Worm (Caenorhabditis elegans): ENCODE results near the gene Y56A3A.7.

Y56A3A.7 gene

DNA sequence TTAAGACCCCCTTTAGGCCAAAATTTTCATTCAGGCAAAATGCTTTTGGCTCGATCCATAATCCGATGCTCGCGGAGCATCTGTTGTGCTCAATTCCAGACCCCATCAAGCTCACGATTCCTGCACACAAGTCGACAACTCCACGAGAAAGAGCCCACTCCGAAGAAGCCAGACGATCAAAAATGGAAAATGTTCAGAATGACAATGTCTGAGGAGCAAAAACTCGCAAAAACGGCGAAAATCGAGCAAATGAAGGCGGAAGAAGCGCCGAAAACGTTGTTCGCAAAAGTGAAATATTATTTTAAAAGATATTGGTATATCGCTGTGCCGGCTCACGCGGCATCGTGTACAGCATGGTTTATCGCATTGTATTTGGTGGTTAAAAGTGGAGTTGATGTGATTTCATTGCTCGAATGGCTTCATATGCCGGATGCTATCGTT, 25.1 kb downstream of the Y56A3A.7 start, which contains the start of gene Y56A3A.22 (continued):
- TF ChIP-seq B0019.2 (GFP tag; conservative IDR thresholded peaks at IDR 0.05), result no peak
- peak; percentile 35 for TF ChIP-seq K12H6.12 (tag; optimal IDR thresholded peaks at IDR 0.05)
- peak; percentile 46 for TF ChIP-seq mcd-1 (GFP tag; IDR thresholded peaks at IDR 0.05)
- TF ChIP-seq sptf-2 (GFP tag; optimal IDR thresholded peaks at IDR 0.05), result no peak
- TF ChIP-seq lag-1 (GFP tag; IDR thresholded peaks at IDR 0.05), result no peak
- TF ChIP-seq madf-8 (GFP tag; conservative IDR thresholded peaks at IDR 0.05), result no peak
- peak; percentile 21 for TF ChIP-seq snpc-3.4 (tag; optimal IDR thresholded peaks at IDR 0.05)
- no peak for TF ChIP-seq F23B12.7 (tag; optimal IDR thresholded peaks at IDR 0.05; ENCODE audit: insufficient read depth)
- no peak; the same call in 1 of the 2 replicates for TF ChIP-seq madf-3 (GFP tag; IDR thresholded peaks at IDR 0.05)
- TF ChIP-seq akir-1 (GFP tag; optimal IDR thresholded peaks at IDR 0.05), result no peak
- TF ChIP-seq sdz-38 (tag; optimal IDR thresholded peaks at IDR 0.05), result no peak
- no peak for TF ChIP-seq rpc-1 (optimal IDR thresholded peaks at IDR 0.05)
- TF ChIP-seq rpc-1 (tag; optimal IDR thresholded peaks at IDR 0.05), result no peak
- TF ChIP-seq F57A8.1 (GFP tag; optimal IDR thresholded peaks at IDR 0.05), result no peak
- TF ChIP-seq ama-1 (optimal IDR thresholded peaks at IDR 0.05), result peak; percentile 87
- no peak for TF ChIP-seq ama-1 (GFP tag; optimal IDR thresholded peaks at IDR 0.05)
- no peak for TF ChIP-seq bed-1 (GFP tag; IDR thresholded peaks at IDR 0.05)
- TF ChIP-seq rec-8 (tag; optimal IDR thresholded peaks at IDR 0.05), result no peak
- peak; percentile 93 for TF ChIP-seq repo-1 (tag; optimal IDR thresholded peaks at IDR 0.05)
- peak; percentile 57; the same call in 1 of the 2 replicates for TF ChIP-seq Y56A3A.18 (GFP tag; IDR thresholded peaks at IDR 0.05)
- TF ChIP-seq ceh-91 (GFP tag; IDR thresholded peaks at IDR 0.05), result no peak
- TF ChIP-seq F22D6.2 (tag; optimal IDR thresholded peaks at IDR 0.05), result no peak
- peak; percentile 87 for TF ChIP-seq nfyb-1 (GFP tag; IDR thresholded peaks at IDR 0.05)
- peak; percentile 31 for TF ChIP-seq gei-17 (GFP tag; optimal IDR thresholded peaks at IDR 0.05)
- TF ChIP-seq snpc-1.3 (tag; optimal IDR thresholded peaks at IDR 0.05; ENCODE audit: insufficient read depth), result peak; percentile 32
- no peak for TF ChIP-seq unc-62 (GFP tag; optimal IDR thresholded peaks at IDR 0.05)
- TF ChIP-seq hlh-26 (GFP tag; conservative IDR thresholded peaks at IDR 0.05), result no peak
- no peak for TF ChIP-seq lin-35 (GFP tag; optimal IDR thresholded peaks at IDR 0.05)
- peak; percentile 84 for TF ChIP-seq chd-7 (tag; optimal IDR thresholded peaks at IDR 0.05)
- peak; percentile 74; the same call in 1 of the 2 replicates for TF ChIP-seq hsf-1 (GFP tag; IDR thresholded peaks at IDR 0.05)
- TF ChIP-seq lsy-27 (tag; optimal IDR thresholded peaks at IDR 0.05; ENCODE audit: borderline replicate concordance, insufficient read depth), result no peak
- no peak for TF ChIP-seq snpc-4 (GFP tag; optimal IDR thresholded peaks at IDR 0.05)
- peak in 2 of 4 experiments; percentile 20 to 24 for TF ChIP-seq snpc-4 (tag; optimal IDR thresholded peaks at IDR 0.05)
- no peak for TF ChIP-seq pha-4 (tag; optimal IDR thresholded peaks at IDR 0.05)
- TF ChIP-seq nhr-179 (tag; optimal IDR thresholded peaks at IDR 0.05), result no peak
- peak; percentile 83 for TF ChIP-seq ceh-79 (tag; optimal IDR thresholded peaks at IDR 0.05)
- TF ChIP-seq Y79H2A.3 (GFP tag; conservative IDR thresholded peaks at IDR 0.05), result no peak
- peak; percentile 15 for TF ChIP-seq somi-1 (GFP tag; optimal IDR thresholded peaks at IDR 0.05)
- no peak for TF ChIP-seq sea-2 (GFP tag; IDR thresholded peaks at IDR 0.05)
- TF ChIP-seq C06A6.2 (GFP tag; conservative IDR thresholded peaks at IDR 0.05), result no peak
- no peak for TF ChIP-seq him-1 (tag; optimal IDR thresholded peaks at IDR 0.05)
- TF ChIP-seq ceh-100 (GFP tag; IDR thresholded peaks at IDR 0.05), result 0 out of 2 replicates have a peak, but pooled peaks have one; percentile 26
- peak; percentile 56 for TF ChIP-seq tbx-9 (tag; optimal IDR thresholded peaks at IDR 0.05; ENCODE audit: borderline replicate concordance)
- peak; percentile 32 for TF ChIP-seq F49E8.2 (tag; optimal IDR thresholded peaks at IDR 0.05; ENCODE audit: insufficient read depth)
- no peak for TF ChIP-seq ztf-26 (tag; optimal IDR thresholded peaks at IDR 0.05)
- no peak for TF ChIP-seq F55B11.4 (tag; optimal IDR thresholded peaks at IDR 0.05; ENCODE audit: borderline replicate concordance, insufficient read depth)
- TF ChIP-seq ekl-4 (GFP tag; IDR thresholded peaks at IDR 0.05), result no peak; the same call in 1 of the 2 replicates
- no peak for TF ChIP-seq rcor-1 (GFP tag; IDR thresholded peaks at IDR 0.05)
- TF ChIP-seq efl-1 (GFP tag; optimal IDR thresholded peaks at IDR 0.05), result no peak
